Fruit fly (Drosophila melanogaster) whole organism, adult: Measurements from ENCODE around the gene Sfp24C1.
A peak's percentile ranks its signal among the peaks of the same experiment; 100 is the strongest.

Experiments
- CG11617 ChIP-seq: fragments of 200-800 bp; sonication (Bioruptor generic); optimal IDR thresholded peaks from 2 replicates; lab custom pipeline; 2017; ENCODE audit warnings: mild to moderate bottlenecking, missing biosample characterization, missing genetic modification reagents, missing genetic modification characterization
- CG12768 ChIP-seq: fragments of 200-800 bp; sonication (Bioruptor generic); optimal IDR thresholded peaks from 2 replicates; lab custom pipeline; 2017; ENCODE audit warnings: missing biosample characterization, missing genetic modification characterization, mild to moderate bottlenecking, moderate library complexity, missing genetic modification reagents
- CG14711 ChIP-seq: fragments of 200-800 bp; sonication (Bioruptor generic); optimal IDR thresholded peaks from 2 replicates; lab custom pipeline; 2018; ENCODE audit warnings: missing biosample characterization, mild to moderate bottlenecking, missing genetic modification characterization, moderate library complexity
- CG1620 ChIP-seq: fragments of 200-800 bp; sonication (Bioruptor generic); optimal IDR thresholded peaks from 2 replicates; lab custom pipeline; 2016; ENCODE audit warnings: missing biosample characterization, missing genetic modification characterization
- CG33017 ChIP-seq: fragments of 200-800 bp; sonication (Bioruptor generic); optimal IDR thresholded peaks from 2 replicates; lab custom pipeline; 2018; ENCODE audit warnings: missing biosample characterization, mild to moderate bottlenecking, missing genetic modification characterization, moderate library complexity
- CG5204 ChIP-seq: fragments of 200-800 bp; sonication (Bioruptor generic); optimal IDR thresholded peaks from 2 replicates; lab custom pipeline; 2016; ENCODE audit warnings: missing biosample characterization, missing genetic modification characterization
- CG7045 ChIP-seq: fragments of 200-800 bp; sonication (Bioruptor generic); optimal IDR thresholded peaks from 2 replicates; lab custom pipeline; 2017; ENCODE audit warnings: missing biosample characterization, mild to moderate bottlenecking, missing genetic modification characterization
- CG7101 ChIP-seq: fragments of 200-800 bp; sonication (Bioruptor generic); optimal IDR thresholded peaks from 2 replicates; lab custom pipeline; 2018; ENCODE audit warnings: missing biosample characterization, mild to moderate bottlenecking, missing genetic modification characterization, moderate library complexity
- Clk ChIP-seq: fragments of 200-800 bp; sonication (Bioruptor generic); optimal IDR thresholded peaks from 2 replicates; lab custom pipeline; 2017; ENCODE audit warnings: missing biosample characterization, missing genetic modification characterization
- Crg-1 ChIP-seq: fragments of 200-800 bp; sonication (Bioruptor generic); optimal IDR thresholded peaks from 2 replicates; lab custom pipeline; 2016; ENCODE audit warnings: missing biosample characterization, missing genetic modification characterization
- Hr96 ChIP-seq: fragments of 200-800 bp; sonication (Bioruptor generic); optimal IDR thresholded peaks from 2 replicates; lab custom pipeline; 2016; ENCODE audit warnings: missing biosample characterization, missing genetic modification characterization
- Mnt ChIP-seq: fragments of 200-800 bp; sonication (Bioruptor generic); optimal IDR thresholded peaks from 2 replicates; lab custom pipeline; 2016; ENCODE audit warnings: missing biosample characterization, mild to moderate bottlenecking, missing genetic modification characterization
- bab1 ChIP-seq: fragments of 200-800 bp; sonication (Bioruptor generic); optimal IDR thresholded peaks from 3 replicates; lab custom pipeline; 2019; ENCODE audit warnings: missing biosample characterization, mild to moderate bottlenecking, missing genetic modification characterization, moderate library complexity
- cic ChIP-seq: fragments of 200-800 bp; sonication (Bioruptor generic); optimal IDR thresholded peaks from 2 replicates; lab custom pipeline; 2017; ENCODE audit warnings: missing biosample characterization, mild to moderate bottlenecking, missing genetic modification characterization, moderate library complexity
- cnc ChIP-seq, 2 experiments: fragments of >200 bp; optimal IDR thresholded peaks; 2 replicates each; lab custom pipeline; 2017
- kay ChIP-seq: fragments of 200-800 bp; sonication (Bioruptor generic); peaks from one replicate; lab custom pipeline; 2016; ENCODE audit warnings: missing biosample characterization, missing genetic modification characterization, borderline replicate concordance
- ovo ChIP-seq: fragments of 200-800 bp; sonication (Bioruptor generic); optimal IDR thresholded peaks from 2 replicates; lab custom pipeline; 2016; ENCODE audit warnings: missing biosample characterization, missing genetic modification characterization
- pad ChIP-seq: fragments of 200-800 bp; sonication (Bioruptor generic); optimal IDR thresholded peaks from 3 replicates; lab custom pipeline; 2017; ENCODE audit warnings: missing biosample characterization, missing genetic modification characterization, mild to moderate bottlenecking, moderate library complexity, missing genetic modification reagents
- tj ChIP-seq: fragments of 200-800 bp; sonication (Bioruptor generic); optimal IDR thresholded peaks from 3 replicates; lab custom pipeline; 2017; ENCODE audit warnings: missing biosample characterization, mild to moderate bottlenecking, missing genetic modification characterization, moderate library complexity
- toe ChIP-seq: fragments of 200-800 bp; sonication (Bioruptor generic); optimal IDR thresholded peaks from 2 replicates; lab custom pipeline; 2016; ENCODE audit warnings: missing biosample characterization, missing genetic modification characterization

Gene Sfp24C1

DNA sequence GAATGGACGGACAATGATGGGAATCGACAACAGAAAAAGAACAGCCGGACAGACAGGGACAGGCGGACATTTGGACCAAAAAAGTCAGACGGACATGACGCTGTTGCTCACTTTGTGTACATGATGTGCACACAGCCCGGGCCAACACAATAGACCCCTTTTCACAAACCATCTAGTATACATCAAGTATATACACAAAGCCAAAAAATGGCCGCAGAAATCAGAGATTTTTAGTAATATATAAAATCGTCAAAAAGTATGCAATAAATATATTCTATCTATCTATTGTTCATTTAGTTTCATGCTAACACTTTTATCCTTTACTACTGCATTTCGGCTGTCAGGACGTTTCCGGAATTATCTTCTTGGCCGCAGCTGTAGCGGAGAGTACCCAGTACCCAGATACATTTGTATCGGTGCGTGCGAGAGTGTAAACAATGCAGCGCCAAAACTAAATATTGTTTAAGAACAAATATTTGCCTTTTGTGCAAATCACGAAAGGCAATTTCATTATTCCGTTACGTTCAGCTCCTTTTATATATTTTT lies 19.0 kb downstream of the Sfp24C1 start:
- TF ChIP-seq CG5204 (GFP tag; lab: Kevin White, UChicago) = peak; percentile 5
- no peak for TF ChIP-seq Crg-1 (GFP tag; lab: Kevin White, UChicago)

DNA sequence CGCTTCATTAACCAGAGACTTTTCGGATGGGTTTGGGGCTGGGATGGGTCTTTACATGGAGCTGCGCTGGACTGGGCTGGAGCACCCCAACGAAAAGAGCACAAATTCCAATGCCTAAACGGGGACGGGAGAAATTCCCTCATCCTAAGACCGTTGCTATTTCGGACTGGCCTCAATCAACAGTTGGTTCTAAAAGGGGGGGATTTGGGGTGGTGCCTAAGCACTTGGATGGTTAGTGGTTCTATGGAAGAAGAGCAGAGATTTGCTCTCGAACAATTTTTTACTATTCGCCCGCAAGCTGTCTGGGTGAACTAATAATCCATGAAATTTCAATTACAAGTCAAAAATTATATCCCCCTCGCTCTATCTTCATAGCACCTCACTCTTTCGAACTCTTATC lies 29.2 kb downstream of the Sfp24C1 start:
- TF ChIP-seq CG33017 = no peak
- no peak for TF ChIP-seq pad (GFP tag; lab: Kevin White, UChicago)
- TF ChIP-seq Crg-1 (GFP tag; lab: Kevin White, UChicago) = no peak
- no peak for TF ChIP-seq CG5204 (GFP tag; lab: Kevin White, UChicago)
- TF ChIP-seq ovo (GFP tag; lab: Kevin White, UChicago) = no peak
- no peak for TF ChIP-seq CG7101 (tag; lab: Kevin White, UChicago)
- no peak for TF ChIP-seq CG12768 (GFP tag; lab: Kevin White, UChicago)
- TF ChIP-seq Clk (GFP tag; lab: Kevin White, UChicago) = no peak
- no peak for TF ChIP-seq CG1620 (GFP tag; lab: Kevin White, UChicago)
- no peak for TF ChIP-seq kay (GFP tag; lab: Kevin White, UChicago)
- TF ChIP-seq tj (GFP tag; lab: Kevin White, UChicago) = no peak
- no peak for TF ChIP-seq CG7045
- no peak for TF ChIP-seq Hr96 (GFP tag; lab: Kevin White, UChicago)
- TF ChIP-seq cic = no peak
- no peak for TF ChIP-seq cnc (optimal IDR thresholded peaks at IDR 0.05; lab: Kevin White, UChicago)
- TF ChIP-seq bab1 = no peak
- TF ChIP-seq Mnt (GFP tag; lab: Kevin White, UChicago) = no peak
- no peak for TF ChIP-seq CG11617 (GFP tag; lab: Kevin White, UChicago)

DNA sequence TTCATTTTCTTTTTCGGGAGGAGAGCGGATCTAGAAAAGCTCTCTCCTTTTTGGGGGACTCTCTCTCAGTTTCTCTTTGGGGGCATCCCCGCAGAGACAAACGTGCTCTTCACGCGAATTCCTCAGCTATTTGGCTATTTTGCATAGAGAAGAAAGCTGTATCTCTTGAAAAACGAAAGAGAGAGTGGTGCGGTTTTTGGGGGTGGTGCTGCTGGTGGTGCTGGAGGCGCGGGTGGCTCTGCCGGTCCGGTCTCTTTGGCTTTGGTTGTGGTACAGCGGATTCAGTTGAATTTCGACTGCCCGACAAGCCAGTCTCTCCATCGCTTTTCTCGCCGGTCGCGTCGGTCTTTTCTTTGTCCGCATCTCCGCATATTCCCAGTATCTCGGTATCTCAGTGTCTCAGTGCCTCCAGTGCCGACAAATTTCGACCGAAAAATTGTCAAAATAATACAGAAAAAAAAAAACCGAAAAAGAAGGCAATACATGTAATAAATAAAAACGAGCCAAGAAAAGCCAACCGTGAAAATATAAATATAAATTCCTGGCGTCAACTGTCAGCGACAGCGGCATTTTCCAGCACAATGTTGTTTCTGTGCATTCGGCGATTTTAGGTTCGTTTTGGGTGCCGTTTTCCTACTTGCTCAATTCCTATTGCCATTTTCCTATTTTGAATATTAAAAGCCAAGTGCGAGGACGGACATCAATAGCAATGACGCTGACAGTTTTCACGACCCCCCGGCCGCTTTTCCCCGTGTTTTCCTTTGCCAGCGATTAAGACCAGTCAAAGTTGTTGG lies 29.9 kb downstream of the Sfp24C1 start, which contains the start of gene CG10019:
CG10019 (plus strand) TSS at position 285 of the 794 bp plus-strand sequence.
- TF ChIP-seq CG14711 (tag; lab: Kevin White, UChicago) = no peak
- TF ChIP-seq CG7101 (tag; lab: Kevin White, UChicago) = no peak
- no peak for TF ChIP-seq Mnt (GFP tag; lab: Kevin White, UChicago)
- no peak for TF ChIP-seq bab1
- TF ChIP-seq tj (GFP tag; lab: Kevin White, UChicago) = no peak
- TF ChIP-seq kay (GFP tag; lab: Kevin White, UChicago) = peak; percentile 65
- no peak for TF ChIP-seq cic

DNA sequence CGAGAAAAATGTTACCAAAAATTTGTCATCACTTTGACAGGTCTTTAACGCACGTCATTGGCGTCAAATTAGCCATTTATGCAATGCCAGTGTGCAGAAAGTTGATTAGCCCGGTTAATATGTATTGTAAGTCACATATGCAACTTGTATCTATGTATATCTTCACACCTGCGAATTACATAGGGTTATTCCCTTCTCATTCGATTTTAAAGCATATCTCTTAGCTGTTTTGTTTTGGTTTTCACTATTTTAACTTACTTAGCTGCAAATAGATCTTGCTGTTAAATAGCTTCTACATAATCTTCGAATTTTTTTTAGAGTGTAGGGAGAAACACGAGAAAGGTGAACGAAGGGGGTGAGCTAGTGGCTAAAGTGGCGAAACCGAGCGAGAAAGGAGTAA lies 30.6 kb downstream of the Sfp24C1 start:
- TF ChIP-seq CG7045 (no peak), cic (no peak), CG12768 (GFP tag; lab: Kevin White, UChicago) (no peak), toe (GFP tag; lab: Kevin White, UChicago) (no peak), tj (GFP tag; lab: Kevin White, UChicago) (no peak), Mnt (GFP tag; lab: Kevin White, UChicago) (no peak), CG14711 (tag; lab: Kevin White, UChicago) (no peak), pad (GFP tag; lab: Kevin White, UChicago) (no peak), CG5204 (GFP tag; lab: Kevin White, UChicago) (no peak), cnc (optimal IDR thresholded peaks at IDR 0.05; lab: Kevin White, UChicago) (no peak), kay (GFP tag; lab: Kevin White, UChicago) (no peak), Hr96 (GFP tag; lab: Kevin White, UChicago) (no peak), ovo (GFP tag; lab: Kevin White, UChicago) (no peak), CG1620 (GFP tag; lab: Kevin White, UChicago) (no peak), CG7101 (tag; lab: Kevin White, UChicago) (no peak)

DNA sequence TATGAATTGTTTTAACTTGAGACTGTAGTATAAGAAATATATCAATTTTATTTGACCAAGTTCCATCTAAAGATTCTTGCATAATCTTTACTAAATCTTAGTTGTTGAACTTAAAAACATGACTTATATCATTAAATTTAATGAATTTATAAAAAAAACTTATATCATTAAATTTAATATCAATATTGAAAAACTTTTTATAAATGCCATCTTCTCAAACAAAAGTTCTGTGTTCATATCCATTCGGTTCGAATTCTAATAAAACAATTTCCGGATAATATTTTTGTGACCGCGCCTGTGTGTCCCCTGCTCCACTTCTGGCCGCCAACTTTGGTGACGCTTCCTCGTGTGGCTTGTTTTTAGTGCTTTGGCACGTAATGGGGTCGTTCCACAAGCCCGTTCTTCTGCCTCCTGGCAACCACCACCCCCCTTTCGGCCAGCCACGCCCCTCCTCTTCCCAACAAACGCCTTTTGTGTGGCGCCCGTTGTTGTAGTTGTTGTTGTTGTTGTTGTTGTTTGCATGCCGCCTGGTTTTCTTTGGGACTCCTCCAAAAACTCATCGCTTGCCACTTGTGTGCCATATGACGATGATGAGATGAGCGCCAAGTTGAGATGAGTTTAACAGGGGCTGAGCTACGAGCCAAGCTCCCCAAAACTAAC lies 36.7 kb downstream of the Sfp24C1 start:
- TF ChIP-seq tj (GFP tag; lab: Kevin White, UChicago) = no peak
- no peak for TF ChIP-seq CG12768 (GFP tag; lab: Kevin White, UChicago)
- TF ChIP-seq kay (GFP tag; lab: Kevin White, UChicago) = no peak
- no peak for TF ChIP-seq ovo (GFP tag; lab: Kevin White, UChicago)
- TF ChIP-seq CG33017 = no peak
- TF ChIP-seq CG7045 = no peak
- no peak for TF ChIP-seq CG14711 (tag; lab: Kevin White, UChicago)
- TF ChIP-seq Mnt (GFP tag; lab: Kevin White, UChicago) = no peak
- no peak for TF ChIP-seq CG1620 (GFP tag; lab: Kevin White, UChicago)
- TF ChIP-seq cic = no peak
- no peak for TF ChIP-seq Hr96 (GFP tag; lab: Kevin White, UChicago)
- no peak for TF ChIP-seq cnc (optimal IDR thresholded peaks at IDR 0.05; lab: Kevin White, UChicago)

DNA sequence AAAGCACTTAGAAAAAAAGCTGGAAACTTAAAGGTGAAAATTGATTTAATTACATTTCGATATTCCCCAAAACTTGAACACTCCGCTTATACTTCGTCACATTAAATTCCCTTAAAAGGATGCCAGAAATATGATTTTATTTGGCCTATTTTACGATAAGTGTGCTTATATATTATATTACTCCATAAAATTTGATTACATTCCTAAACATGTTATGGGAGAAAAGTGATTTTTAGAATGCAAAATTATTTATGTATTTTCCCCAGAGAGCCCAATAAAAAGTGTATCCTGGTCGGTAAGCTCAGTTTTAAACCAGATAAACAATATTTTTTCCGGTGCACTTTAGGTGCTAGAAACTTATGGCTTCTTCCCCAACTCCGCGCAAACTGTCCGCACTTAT lies 37.2 kb downstream of the Sfp24C1 start:
- TF ChIP-seq Hr96 (GFP tag; lab: Kevin White, UChicago) (no peak), Crg-1 (GFP tag; lab: Kevin White, UChicago) (no peak), Clk (GFP tag; lab: Kevin White, UChicago) (no peak), cnc (optimal IDR thresholded peaks at IDR 0.05; lab: Kevin White, UChicago) (no peak), tj (GFP tag; lab: Kevin White, UChicago) (no peak), ovo (GFP tag; lab: Kevin White, UChicago) (no peak), CG5204 (GFP tag; lab: Kevin White, UChicago) (no peak), CG14711 (tag; lab: Kevin White, UChicago) (no peak)
